Fruit fly (Drosophila melanogaster) whole organism: ENCODE measurements around the gene CG33178.

Experiments used
- EcR ChIP-seq, 2 experiments: fragments of >200 bp; optimal IDR thresholded peaks; 2 replicates each; lab custom pipeline; 2017; ENCODE audit warnings: missing biosample characterization in 2 of 2, missing genetic modification characterization in 2 of 2, missing genetic modification reagents in 2 of 2
- pan ChIP-seq: fragments of >200 bp; optimal IDR thresholded peaks from 2 replicates; lab custom pipeline; 2017
- psq ChIP-seq: fragments of >200 bp; optimal IDR thresholded peaks from 2 replicates; lab custom pipeline; 2017

DNA sequence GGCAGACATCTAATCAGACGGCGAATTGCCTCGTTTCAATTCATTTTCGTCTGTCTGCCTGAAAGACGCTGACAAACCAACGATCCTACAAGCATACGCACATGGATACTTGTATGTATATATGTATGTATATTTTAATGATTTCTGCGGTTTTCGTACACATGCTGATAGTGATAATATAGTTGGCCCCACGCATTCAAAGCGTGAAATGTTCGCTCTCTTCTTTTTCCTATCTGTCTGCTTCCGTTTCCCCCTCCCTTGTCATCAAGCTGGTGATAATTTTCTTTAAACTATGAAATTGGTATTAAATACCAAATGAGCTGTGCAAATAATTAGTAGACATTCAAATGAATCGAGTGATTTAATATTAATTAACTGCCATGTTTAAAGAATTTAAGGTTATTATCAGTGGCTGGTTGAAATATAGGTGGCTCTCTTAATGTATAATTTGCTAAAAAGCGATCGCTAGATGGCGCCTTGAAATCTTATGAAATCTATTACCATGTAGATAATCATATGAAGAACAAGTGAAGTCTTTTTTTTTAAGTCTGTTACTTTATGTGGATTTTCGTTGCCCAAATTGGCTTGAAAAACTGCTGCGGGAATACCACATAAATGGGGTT is 1.7 kb upstream of the CG33178 start, which contains the start of gene CG33177:
- no peak for TF ChIP-seq psq (lab: Kevin White, UChicago)
- TF ChIP-seq pan (lab: Kevin White, UChicago), result no peak
- no peak for TF ChIP-seq EcR (GFP tag; optimal IDR thresholded peaks at IDR 0.05; lab: Kevin White, UChicago)
